Fruit fly (Drosophila melanogaster) whole organism: ENCODE data around the gene SCOT.

Experiments
- CG8478 ChIP-seq: fragments of >200 bp; optimal IDR thresholded peaks from 2 replicates; lab custom pipeline; 2018; ENCODE audit warnings: inconsistent platforms
- EcR ChIP-seq, 2 experiments: fragments of >200 bp; optimal IDR thresholded peaks; 2 replicates each; lab custom pipeline; 2017; ENCODE audit warnings: missing biosample characterization in 2 of 2, missing genetic modification characterization in 2 of 2, missing genetic modification reagents in 2 of 2
- pan ChIP-seq: fragments of >200 bp; optimal IDR thresholded peaks from 2 replicates; lab custom pipeline; 2017
- usp ChIP-seq: fragments of >200 bp; optimal IDR thresholded peaks from 2 replicates; lab custom pipeline; 2017; ENCODE audit warnings: missing biosample characterization, missing genetic modification characterization, mixed read lengths

DNA sequence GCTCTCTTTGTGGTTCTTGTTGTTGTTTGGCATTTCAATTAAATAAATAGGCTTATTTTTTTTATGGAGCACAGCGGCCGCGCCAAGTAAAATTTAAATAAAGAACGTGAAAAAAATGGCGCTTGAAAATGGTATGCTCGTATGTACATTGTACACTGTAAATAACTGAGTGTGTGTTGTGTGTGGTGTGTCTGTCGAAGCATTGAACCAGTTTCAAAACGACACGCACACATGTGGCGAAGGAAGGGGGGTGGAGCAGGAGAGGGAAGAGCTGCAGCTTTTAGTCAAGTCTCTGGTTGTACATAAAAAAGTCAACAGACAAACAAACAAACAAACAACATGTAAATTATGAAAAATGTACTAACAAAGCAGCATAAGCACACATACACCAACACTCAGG, 41.8 kb downstream of the SCOT start:
- no peak for TF ChIP-seq pan (lab: Kevin White, UChicago)
- no peak for TF ChIP-seq usp (GFP tag; lab: Kevin White, UChicago)
- TF ChIP-seq EcR (GFP tag; optimal IDR thresholded peaks at IDR 0.05; lab: Kevin White, UChicago) = no peak
- no peak for TF ChIP-seq CG8478 (lab: Kevin White, UChicago)
